Worm (Caenorhabditis elegans): Measurements from ENCODE around the gene F21H7.12.

Gene F21H7.12

DNA sequence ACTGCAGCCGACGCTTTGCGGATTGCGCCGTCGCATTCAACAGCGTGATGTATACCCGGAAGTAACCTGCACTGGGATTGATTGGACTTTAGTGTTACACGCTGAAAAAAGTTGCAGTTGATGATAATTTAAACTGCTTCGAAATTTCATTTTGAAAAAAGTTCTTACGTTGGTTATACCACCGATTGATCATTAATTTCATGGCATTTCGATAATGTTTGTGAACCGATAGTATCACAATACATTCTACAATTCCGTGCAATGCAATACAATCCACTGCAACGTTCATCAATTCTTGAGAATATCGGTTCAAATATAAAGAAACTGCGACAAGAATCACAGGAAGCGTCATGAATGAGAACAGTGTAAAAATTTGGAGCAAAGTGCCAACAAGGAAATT, 5.2 kb downstream of the F21H7.12 start, which contains the start of gene F21H7.3:
TSS of gene F21H7.3 (minus strand) at position 101 of the 400 bp plus-strand sequence.
- TF ChIP-seq dao-5 (tag; optimal IDR thresholded peaks at IDR 0.05) (no peak), W03F9.2 (tag; optimal IDR thresholded peaks at IDR 0.05) (no peak)

ce11 chrV:16235647-16236046, 5.7 kb downstream of the F21H7.12 start, which contains the start of gene srh-98:
Gene srh-98, minus strand, starts transcription at chrV:16235747.
- TF ChIP-seq dao-5 (tag; optimal IDR thresholded peaks at IDR 0.05): no peak
- TF ChIP-seq him-1 (tag; optimal IDR thresholded peaks at IDR 0.05): no peak
- TF ChIP-seq W03F9.2 (tag; optimal IDR thresholded peaks at IDR 0.05): no peak

- TF ChIP-seq him-1 (tag; optimal IDR thresholded peaks at IDR 0.05) (no peak), W03F9.2 (tag; optimal IDR thresholded peaks at IDR 0.05) (no peak), dao-5 (tag; optimal IDR thresholded peaks at IDR 0.05) (no peak)
These were observed 7.3 kb downstream of the F21H7.12 start, which contains the start of gene F21H7.5 for ce11 chrV:16237223-16237622. Gene F21H7.5, plus strand, starts transcription at chrV:16237523.

ce11 chrV:16244078-16244477, 14.1 kb downstream of the F21H7.12 start, which contains the start of gene srh-104:
Gene srh-104, minus strand, starts transcription at chrV:16244178.
- TF ChIP-seq dao-5 (tag; optimal IDR thresholded peaks at IDR 0.05) (no peak), him-1 (tag; optimal IDR thresholded peaks at IDR 0.05) (no peak), W03F9.2 (tag; optimal IDR thresholded peaks at IDR 0.05) (no peak)

DNA sequence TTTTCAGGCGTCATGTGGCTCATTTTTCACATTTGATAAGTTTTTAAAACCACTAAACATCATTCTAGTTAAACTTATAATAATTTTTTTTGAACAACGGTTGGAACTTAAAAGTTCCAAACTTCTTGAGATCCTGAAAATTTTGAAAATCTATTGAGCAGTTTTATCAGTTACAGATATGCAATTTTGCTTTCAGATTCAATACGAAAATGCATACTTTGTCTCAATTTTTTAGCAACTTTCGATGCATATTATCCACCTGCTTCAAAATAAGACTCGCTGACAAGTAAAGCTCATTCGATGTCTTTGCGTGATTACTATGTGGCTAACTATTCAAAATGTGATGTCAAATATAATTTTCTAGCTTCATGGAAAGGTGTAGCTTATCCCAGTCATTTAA, 16.6 kb downstream of the F21H7.12 start, which contains the start of gene srh-95:
TSS of gene srh-95 (plus strand) at position 301 of the 400 bp plus-strand sequence.
- TF ChIP-seq him-1 (tag; optimal IDR thresholded peaks at IDR 0.05) (no peak), dao-5 (tag; optimal IDR thresholded peaks at IDR 0.05) (no peak), W03F9.2 (tag; optimal IDR thresholded peaks at IDR 0.05) (no peak)

- no peak for TF ChIP-seq W03F9.2 (tag; optimal IDR thresholded peaks at IDR 0.05)
- TF ChIP-seq him-1 (tag; optimal IDR thresholded peaks at IDR 0.05): no peak
- TF ChIP-seq dao-5 (tag; optimal IDR thresholded peaks at IDR 0.05): no peak
These were observed 19.1 kb downstream of the F21H7.12 start for ce11 chrV:16249105-16249504.

ce11 chrV:16253687-16254086, 23.7 kb downstream of the F21H7.12 start, which contains the start of gene gcy-20:
Gene gcy-20, minus strand, starts transcription at chrV:16253787.
- TF ChIP-seq W03F9.2 (tag; optimal IDR thresholded peaks at IDR 0.05): no peak
- no peak for TF ChIP-seq him-1 (tag; optimal IDR thresholded peaks at IDR 0.05)
- TF ChIP-seq dao-5 (tag; optimal IDR thresholded peaks at IDR 0.05): no peak

DNA sequence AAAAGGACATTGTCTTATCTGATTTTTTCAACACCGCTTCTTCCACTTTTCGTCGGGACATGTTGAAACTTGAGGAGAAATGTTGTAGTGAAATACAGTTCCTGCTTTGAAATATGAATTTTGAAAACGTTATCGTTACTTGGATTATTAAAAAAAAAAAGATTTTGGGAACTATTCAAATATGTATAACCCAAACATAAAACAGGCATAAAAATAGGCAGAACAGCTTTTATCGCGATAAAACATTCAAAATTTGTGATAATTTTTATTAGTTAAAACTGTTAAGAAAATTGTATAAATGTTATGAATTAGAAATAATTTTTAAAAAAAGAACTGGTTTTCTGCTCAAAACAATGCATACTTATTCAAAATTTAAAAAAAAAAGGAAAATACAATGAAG, 26.4 kb downstream of the F21H7.12 start, which contains the start of gene bgnt-1.3:
TSS of gene bgnt-1.3 (minus strand) at position 101 of the 400 bp plus-strand sequence.
- TF ChIP-seq him-1 (tag; optimal IDR thresholded peaks at IDR 0.05) (no peak), dao-5 (tag; optimal IDR thresholded peaks at IDR 0.05) (no peak), W03F9.2 (tag; optimal IDR thresholded peaks at IDR 0.05) (no peak)

- no peak for TF ChIP-seq him-1 (tag; optimal IDR thresholded peaks at IDR 0.05)
- TF ChIP-seq dao-5 (tag; optimal IDR thresholded peaks at IDR 0.05): no peak
- TF ChIP-seq W03F9.2 (tag; optimal IDR thresholded peaks at IDR 0.05): no peak
These were observed 28.2 kb downstream of the F21H7.12 start, which contains the start of gene nhr-218 for ce11 chrV:16258142-16258541. Gene nhr-218, plus strand, starts transcription at chrV:16258442.

DNA sequence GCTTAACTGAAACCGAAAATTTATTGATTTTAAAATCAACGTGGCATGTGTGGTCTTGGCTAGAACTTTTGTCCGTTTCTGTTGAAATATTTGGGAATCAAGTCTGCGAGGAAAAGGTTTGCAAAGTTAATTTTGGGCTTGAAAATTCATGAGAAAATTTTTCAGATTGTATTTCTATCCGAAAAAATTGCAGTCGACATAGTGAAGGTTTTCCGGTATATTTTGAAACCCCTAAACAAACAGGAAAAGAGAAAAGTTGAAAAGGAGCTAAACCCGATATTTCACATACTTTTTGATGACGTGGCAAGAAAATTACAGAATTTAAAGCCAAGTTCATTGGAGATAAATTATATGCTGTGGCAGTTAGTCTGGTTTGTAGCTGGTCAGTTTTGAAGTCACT, 29.7 kb downstream of the F21H7.12 start, which contains the start of gene nhr-127:
TSS of gene nhr-127 (plus strand) at position 301 of the 400 bp plus-strand sequence.
- TF ChIP-seq him-1 (tag; optimal IDR thresholded peaks at IDR 0.05): no peak
- TF ChIP-seq W03F9.2 (tag; optimal IDR thresholded peaks at IDR 0.05): no peak
- TF ChIP-seq dao-5 (tag; optimal IDR thresholded peaks at IDR 0.05): no peak

DNA sequence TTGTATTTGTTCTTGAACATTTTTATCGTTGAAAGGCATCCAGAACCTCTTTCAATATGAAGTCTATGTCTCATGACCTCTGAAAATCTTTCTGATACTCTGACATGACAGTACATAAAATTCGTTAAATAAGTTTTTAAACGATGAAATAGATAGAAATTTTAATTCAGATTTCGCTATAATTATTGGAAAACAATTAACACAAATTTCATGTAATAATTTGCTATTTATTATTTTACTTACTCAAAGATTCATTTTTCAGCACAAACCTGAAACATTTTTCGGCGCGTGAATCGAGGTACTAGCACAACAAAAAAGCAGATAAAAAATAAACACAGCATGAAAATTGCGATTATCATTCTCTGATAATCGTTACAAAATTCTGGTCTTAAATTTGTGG, 36.5 kb downstream of the F21H7.12 start, which contains the start of gene T13F3.4:
TSS of gene T13F3.4 (minus strand) at position 101 of the 400 bp plus-strand sequence.
- TF ChIP-seq W03F9.2 (tag; optimal IDR thresholded peaks at IDR 0.05) (no peak), him-1 (tag; optimal IDR thresholded peaks at IDR 0.05) (no peak), dao-5 (tag; optimal IDR thresholded peaks at IDR 0.05) (no peak)

DNA sequence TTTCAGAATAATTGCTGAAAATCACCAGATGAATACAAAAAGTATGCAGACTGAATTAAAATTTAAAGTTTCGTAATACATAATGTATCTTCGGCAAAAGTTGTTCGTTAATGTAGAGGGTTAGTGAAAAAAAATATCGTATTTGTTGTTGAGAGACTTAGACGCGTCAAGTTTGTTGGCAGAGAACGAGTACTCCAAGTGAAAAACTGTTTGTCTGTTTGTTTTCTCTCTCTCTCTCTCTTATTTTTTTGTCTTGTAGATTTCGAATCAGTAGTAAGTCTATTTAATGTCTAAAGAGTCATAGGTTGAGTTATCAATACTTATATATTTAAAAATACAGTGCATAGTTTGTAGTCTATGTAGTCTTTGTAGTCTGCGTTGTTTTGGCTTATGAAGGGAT, 39.6 kb downstream of the F21H7.12 start, which contains the start of the genes fbxa-2 and T13F3.8:
TSS of gene fbxa-2 (minus strand) at position 101 of the 400 bp plus-strand sequence.
TSS of gene T13F3.8 (plus strand) at position 245 of the 400 bp plus-strand sequence.
- TF ChIP-seq W03F9.2 (tag; optimal IDR thresholded peaks at IDR 0.05): no peak
- no peak for TF ChIP-seq him-1 (tag; optimal IDR thresholded peaks at IDR 0.05)
- TF ChIP-seq dao-5 (tag; optimal IDR thresholded peaks at IDR 0.05): no peak

DNA sequence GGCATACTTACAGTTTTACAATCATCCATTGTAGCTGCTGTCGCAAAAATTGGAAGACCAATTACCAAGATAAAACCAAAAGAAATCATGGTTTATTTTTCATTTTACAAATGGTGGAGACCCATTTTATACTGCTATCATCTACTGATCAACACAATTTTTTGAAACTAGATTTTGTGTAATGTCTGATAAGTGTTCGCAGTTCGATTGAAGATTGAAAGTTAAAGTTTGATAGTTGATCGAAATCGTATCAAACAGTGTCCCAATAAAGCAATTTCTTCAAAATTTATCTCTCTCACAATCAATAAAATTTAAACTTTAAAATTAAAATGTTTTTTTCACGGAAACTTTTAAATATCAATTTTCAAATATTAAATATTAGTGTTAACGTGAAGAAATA, 41.2 kb downstream of the F21H7.12 start, which contains the start of gene T13F3.6:
TSS of gene T13F3.6 (minus strand) at position 101 of the 400 bp plus-strand sequence.
- TF ChIP-seq W03F9.2 (tag; optimal IDR thresholded peaks at IDR 0.05) (no peak), him-1 (tag; optimal IDR thresholded peaks at IDR 0.05) (no peak)

ce11 chrV:16275347-16275746, 45.4 kb downstream of the F21H7.12 start, which contains the start of gene pacl-1:
Gene pacl-1, minus strand, starts transcription at chrV:16275447.
- TF ChIP-seq dao-5 (tag; optimal IDR thresholded peaks at IDR 0.05) (no peak), him-1 (tag; optimal IDR thresholded peaks at IDR 0.05) (no peak), W03F9.2 (tag; optimal IDR thresholded peaks at IDR 0.05) (no peak)

All from whole organism, L4/young adult.